Worm (Caenorhabditis elegans): ENCODE results near the gene H03E18.2.

The H03E18.2 gene

ce11 chrX:8495005-8495404 lies 25.3 kb downstream of the H03E18.2 start, which contains the start of gene T01B10.5:
Gene T01B10.5, plus strand, starts transcription at chrX:8495305.
- TF ChIP-seq flt-1 (GFP tag; IDR thresholded peaks at IDR 0.05), result no peak
- TF ChIP-seq ztf-23 (GFP tag; IDR thresholded peaks at IDR 0.05), result no peak
- no peak for TF ChIP-seq med-1 (GFP tag; optimal IDR thresholded peaks at IDR 0.05; ENCODE audit: insufficient read depth)
- no peak for TF ChIP-seq ztf-29 (GFP tag; IDR thresholded peaks at IDR 0.05)
- no peak for TF ChIP-seq tab-1 (GFP tag; IDR thresholded peaks at IDR 0.05)
- TF ChIP-seq T22C8.4 (GFP tag; IDR thresholded peaks at IDR 0.05), result no peak
- TF ChIP-seq cog-1 (tag; optimal IDR thresholded peaks at IDR 0.05), result no peak
- no peak for TF ChIP-seq klf-2 (GFP tag; conservative IDR thresholded peaks at IDR 0.05)
- no peak for TF ChIP-seq ref-1 (GFP tag; conservative IDR thresholded peaks at IDR 0.05)

ce11 chrX:8492750-8493149 lies 27.6 kb downstream of the H03E18.2 start:
- TF ChIP-seq ref-1 (GFP tag; conservative IDR thresholded peaks at IDR 0.05) (no peak), ztf-29 (GFP tag; IDR thresholded peaks at IDR 0.05) (no peak), ztf-23 (GFP tag; IDR thresholded peaks at IDR 0.05) (no peak), tab-1 (GFP tag; IDR thresholded peaks at IDR 0.05) (no peak), cog-1 (tag; optimal IDR thresholded peaks at IDR 0.05) (no peak), klf-2 (GFP tag; conservative IDR thresholded peaks at IDR 0.05) (no peak), med-1 (GFP tag; optimal IDR thresholded peaks at IDR 0.05; ENCODE audit: insufficient read depth) (no peak), T22C8.4 (GFP tag; IDR thresholded peaks at IDR 0.05) (no peak), flt-1 (GFP tag; IDR thresholded peaks at IDR 0.05) (no peak)

- TF ChIP-seq tab-1 (GFP tag; IDR thresholded peaks at IDR 0.05) (no peak), ztf-23 (GFP tag; IDR thresholded peaks at IDR 0.05) (no peak), ztf-29 (GFP tag; IDR thresholded peaks at IDR 0.05) (no peak), ref-1 (GFP tag; conservative IDR thresholded peaks at IDR 0.05) (no peak), flt-1 (GFP tag; IDR thresholded peaks at IDR 0.05) (no peak)
These were observed 30.4 kb downstream of the H03E18.2 start for ce11 chrX:8489886-8490285.

ce11 chrX:8489415-8489814 lies 30.9 kb downstream of the H03E18.2 start:
- TF ChIP-seq cog-1 (tag; optimal IDR thresholded peaks at IDR 0.05) (no peak), ref-1 (GFP tag; conservative IDR thresholded peaks at IDR 0.05) (no peak), klf-2 (GFP tag; conservative IDR thresholded peaks at IDR 0.05) (no peak), med-1 (GFP tag; optimal IDR thresholded peaks at IDR 0.05; ENCODE audit: insufficient read depth) (no peak), ztf-23 (GFP tag; IDR thresholded peaks at IDR 0.05) (no peak), ztf-29 (GFP tag; IDR thresholded peaks at IDR 0.05) (no peak), tab-1 (GFP tag; IDR thresholded peaks at IDR 0.05) (no peak), T22C8.4 (GFP tag; IDR thresholded peaks at IDR 0.05) (no peak), flt-1 (GFP tag; IDR thresholded peaks at IDR 0.05) (no peak)

ce11 chrX:8485392-8485791 lies 34.9 kb downstream of the H03E18.2 start:
- TF ChIP-seq ref-1 (GFP tag; conservative IDR thresholded peaks at IDR 0.05) (no peak), flt-1 (GFP tag; IDR thresholded peaks at IDR 0.05) (no peak), T22C8.4 (GFP tag; IDR thresholded peaks at IDR 0.05) (no peak), med-1 (GFP tag; optimal IDR thresholded peaks at IDR 0.05; ENCODE audit: insufficient read depth) (no peak), ztf-29 (GFP tag; IDR thresholded peaks at IDR 0.05) (no peak)

- no peak for TF ChIP-seq med-1 (GFP tag; optimal IDR thresholded peaks at IDR 0.05; ENCODE audit: insufficient read depth)
- TF ChIP-seq flt-1 (GFP tag; IDR thresholded peaks at IDR 0.05), result no peak
- no peak for TF ChIP-seq ztf-29 (GFP tag; IDR thresholded peaks at IDR 0.05)
- no peak for TF ChIP-seq tab-1 (GFP tag; IDR thresholded peaks at IDR 0.05)
- no peak for TF ChIP-seq T22C8.4 (GFP tag; IDR thresholded peaks at IDR 0.05)
- TF ChIP-seq cog-1 (tag; optimal IDR thresholded peaks at IDR 0.05), result no peak
- TF ChIP-seq ref-1 (GFP tag; conservative IDR thresholded peaks at IDR 0.05), result no peak
- no peak for TF ChIP-seq klf-2 (GFP tag; conservative IDR thresholded peaks at IDR 0.05)
These were observed 36.4 kb downstream of the H03E18.2 start for ce11 chrX:8483951-8484350.

ce11 chrX:8481716-8482115 lies 38.6 kb downstream of the H03E18.2 start:
- TF ChIP-seq klf-2 (GFP tag; conservative IDR thresholded peaks at IDR 0.05) (no peak), med-1 (GFP tag; optimal IDR thresholded peaks at IDR 0.05; ENCODE audit: insufficient read depth) (no peak), tab-1 (GFP tag; IDR thresholded peaks at IDR 0.05) (no peak), flt-1 (GFP tag; IDR thresholded peaks at IDR 0.05) (no peak), T22C8.4 (GFP tag; IDR thresholded peaks at IDR 0.05) (no peak), cog-1 (tag; optimal IDR thresholded peaks at IDR 0.05) (no peak), ref-1 (GFP tag; conservative IDR thresholded peaks at IDR 0.05) (no peak), ztf-23 (GFP tag; IDR thresholded peaks at IDR 0.05) (no peak), ztf-29 (GFP tag; IDR thresholded peaks at IDR 0.05) (no peak)

- TF ChIP-seq cog-1 (tag; optimal IDR thresholded peaks at IDR 0.05), result no peak
- TF ChIP-seq tab-1 (GFP tag; IDR thresholded peaks at IDR 0.05), result no peak
- no peak for TF ChIP-seq ref-1 (GFP tag; conservative IDR thresholded peaks at IDR 0.05)
- no peak for TF ChIP-seq med-1 (GFP tag; optimal IDR thresholded peaks at IDR 0.05; ENCODE audit: insufficient read depth)
- TF ChIP-seq klf-2 (GFP tag; conservative IDR thresholded peaks at IDR 0.05), result no peak
These were observed 41.3 kb downstream of the H03E18.2 start for ce11 chrX:8479050-8479449.

- TF ChIP-seq med-1 (GFP tag; optimal IDR thresholded peaks at IDR 0.05; ENCODE audit: insufficient read depth) (no peak), ref-1 (GFP tag; conservative IDR thresholded peaks at IDR 0.05) (no peak), tab-1 (GFP tag; IDR thresholded peaks at IDR 0.05) (no peak), klf-2 (GFP tag; conservative IDR thresholded peaks at IDR 0.05) (no peak), flt-1 (GFP tag; IDR thresholded peaks at IDR 0.05) (no peak), cog-1 (tag; optimal IDR thresholded peaks at IDR 0.05) (no peak), T22C8.4 (GFP tag; IDR thresholded peaks at IDR 0.05) (no peak), ztf-29 (GFP tag; IDR thresholded peaks at IDR 0.05) (no peak), ztf-23 (GFP tag; IDR thresholded peaks at IDR 0.05) (no peak)
These were observed 43.1 kb downstream of the H03E18.2 start for ce11 chrX:8477048-8477806.

- no peak for TF ChIP-seq tab-1 (GFP tag; IDR thresholded peaks at IDR 0.05)
- no peak for TF ChIP-seq ref-1 (GFP tag; conservative IDR thresholded peaks at IDR 0.05)
- TF ChIP-seq med-1 (GFP tag; optimal IDR thresholded peaks at IDR 0.05; ENCODE audit: insufficient read depth), result no peak
- TF ChIP-seq T22C8.4 (GFP tag; IDR thresholded peaks at IDR 0.05), result no peak
- no peak for TF ChIP-seq ztf-29 (GFP tag; IDR thresholded peaks at IDR 0.05)
- TF ChIP-seq flt-1 (GFP tag; IDR thresholded peaks at IDR 0.05), result no peak
- TF ChIP-seq klf-2 (GFP tag; conservative IDR thresholded peaks at IDR 0.05), result no peak
- no peak for TF ChIP-seq cog-1 (tag; optimal IDR thresholded peaks at IDR 0.05)
- no peak for TF ChIP-seq ztf-23 (GFP tag; IDR thresholded peaks at IDR 0.05)
These were observed 44.0 kb downstream of the H03E18.2 start for ce11 chrX:8476308-8476707.

Measured in whole organism, midembryonic.